Worm (Caenorhabditis elegans) whole organism, L4 larva: ENCODE results near the gene F37B12.3.

Experiments
- F10B5.3 ChIP-seq: sonication (generic microtip); optimal IDR thresholded peaks from 2 replicates; lab custom pipeline; 2016; ENCODE audit warnings: mild to moderate bottlenecking, missing genetic modification characterization, missing compliant biosample characterization
- F37D6.2 ChIP-seq: sonication (generic microtip); optimal IDR thresholded peaks from 2 replicates; lab custom pipeline; 2016; ENCODE audit warnings: mild to moderate bottlenecking, missing genetic modification characterization, missing compliant biosample characterization
- T20F7.1 ChIP-seq: fragments of 200-800 bp; sonication (Bioruptor generic); optimal IDR thresholded peaks from 2 replicates; lab custom pipeline; 2018; ENCODE audit warnings: mild to moderate bottlenecking, missing genetic modification characterization, missing compliant biosample characterization
- Y5F2A.4 ChIP-seq: fragments of 200-800 bp; sonication (Bioruptor generic); optimal IDR thresholded peaks from 2 replicates; lab custom pipeline; 2018; ENCODE audit warnings: mild to moderate bottlenecking, missing genetic modification characterization, missing compliant biosample characterization
- ZK546.5 ChIP-seq, 2 experiments: sonication (generic microtip); optimal IDR thresholded peaks; 2 replicates each; lab custom pipeline; 2017; ENCODE audit warnings: missing biosample characterization in 2 of 2, missing genetic modification characterization in 2 of 2
- aly-2 ChIP-seq: sonication (generic microtip); optimal IDR thresholded peaks from 2 replicates; lab custom pipeline; 2018; ENCODE audit warnings: missing biosample characterization, missing genetic modification characterization
- ceh-44 ChIP-seq: fragments of 200-800 bp; sonication (Bioruptor generic); IDR thresholded peaks from 2 replicates; pipeline ENCODE4 v1.3.6; 2022; ENCODE audit warnings: missing genetic modification reagents, missing genetic modification characterization, missing compliant biosample characterization
- cey-2 ChIP-seq: sonication (generic microtip); optimal IDR thresholded peaks from 3 replicates; lab custom pipeline; 2017; ENCODE audit warnings: missing genetic modification characterization, mild to moderate bottlenecking, missing compliant biosample characterization, antibody characterized with exemption, borderline replicate concordance; ENCODE audit not compliant: insufficient read depth
- daf-16 ChIP-seq, 3 experiments: sonication (generic microtip); optimal IDR thresholded peaks; 2 replicates each; lab custom pipeline; 2016 to 2017; ENCODE audit warnings: missing genetic modification characterization in 3 of 3, missing genetic modification reagents in 3 of 3, mild to moderate bottlenecking in 2 of 3, missing compliant biosample characterization in 2 of 3, missing biosample characterization in 1 of 3, moderate library complexity in 1 of 3
- daf-19 ChIP-seq: fragments of 200-800 bp; sonication (Bioruptor generic); conservative IDR thresholded peaks from 2 replicates; pipeline ENCODE4 v1.3.6; 2022; ENCODE audit warnings: missing genetic modification characterization, missing compliant biosample characterization
- dmd-6 ChIP-seq: fragments of 200-800 bp; sonication (Bioruptor generic); IDR thresholded peaks from 2 replicates; pipeline ENCODE4 v1.3.6; 2022; ENCODE audit warnings: missing genetic modification reagents, missing genetic modification characterization, missing compliant biosample characterization
- egl-43 ChIP-seq: fragments of 200-800 bp; sonication (Bioruptor generic); IDR thresholded peaks from 2 replicates; pipeline ENCODE4 v1.3.6; 2022; ENCODE audit warnings: missing genetic modification reagents, missing genetic modification characterization, missing compliant biosample characterization
- hif-1 ChIP-seq, 2 experiments: sonication (generic microtip); optimal IDR thresholded peaks; 2 replicates each; lab custom pipeline; 2016 to 2017; ENCODE audit warnings: missing compliant biosample characterization in 2 of 2, missing genetic modification characterization in 2 of 2, missing genetic modification reagents in 2 of 2, missing genotype in 2 of 2, mild to moderate bottlenecking in 1 of 2
- hlh-11 ChIP-seq: fragments of 200-800 bp; sonication (Bioruptor generic); optimal IDR thresholded peaks from 2 replicates; lab custom pipeline; 2018; ENCODE audit warnings: mild to moderate bottlenecking, missing genetic modification characterization, missing compliant biosample characterization
- lim-7 ChIP-seq: fragments of 200-800 bp; sonication (Bioruptor generic); IDR thresholded peaks from 2 replicates; pipeline ENCODE4 v1.3.6; 2022; ENCODE audit warnings: missing genetic modification characterization, missing compliant biosample characterization
- lin-13 ChIP-seq: fragments of 150-350 bp; optimal IDR thresholded peaks from 2 replicates; lab custom pipeline; 2014; ENCODE audit warnings: missing biosample characterization, missing genetic modification reagents, missing genetic modification characterization
- lin-29 ChIP-seq: fragments of 200-800 bp; sonication (Bioruptor generic); IDR thresholded peaks from 2 replicates; pipeline ENCODE4 v1.3.6; 2022; ENCODE audit warnings: missing genetic modification reagents, missing genetic modification characterization, missing compliant biosample characterization
- lin-38 ChIP-seq: fragments of 200-800 bp; sonication (Bioruptor generic); IDR thresholded peaks from 2 replicates; pipeline ENCODE4 v1.3.6; 2022; ENCODE audit warnings: missing genetic modification reagents, missing genetic modification characterization, missing compliant biosample characterization
- lin-39 ChIP-seq: fragments of 150-350 bp; optimal IDR thresholded peaks from 2 replicates; lab custom pipeline; 2014; ENCODE audit warnings: missing biosample characterization, missing genetic modification reagents, missing genetic modification characterization
- madf-9 ChIP-seq: fragments of 200-800 bp; sonication (Bioruptor generic); conservative IDR thresholded peaks from 2 replicates; pipeline ENCODE4 v1.3.6; 2022; ENCODE audit warnings: missing genetic modification reagents, missing genetic modification characterization, missing compliant biosample characterization
- mdt-29 ChIP-seq: fragments of 200-800 bp; sonication (Bioruptor generic); IDR thresholded peaks from 2 replicates; pipeline ENCODE4 v1.3.6; 2022; ENCODE audit warnings: missing genetic modification reagents, missing genetic modification characterization, missing compliant biosample characterization
- mes-2 ChIP-seq: sonication (generic microtip); optimal IDR thresholded peaks from 2 replicates; lab custom pipeline; 2016; ENCODE audit warnings: missing genotype, mild to moderate bottlenecking, missing genetic modification characterization, missing compliant biosample characterization; ENCODE audit not compliant: poor library complexity, severe bottlenecking
- mxl-3 ChIP-seq: fragments of 200-800 bp; sonication (Bioruptor generic); optimal IDR thresholded peaks from 2 replicates; lab custom pipeline; 2018; ENCODE audit warnings: mild to moderate bottlenecking, missing genetic modification characterization, missing compliant biosample characterization
- nhr-102 ChIP-seq: sonication (generic microtip); optimal IDR thresholded peaks from 2 replicates; lab custom pipeline; 2016; ENCODE audit warnings: mild to moderate bottlenecking, missing genetic modification characterization, moderate library complexity, missing compliant biosample characterization
- nhr-11 ChIP-seq: fragments of 150-350 bp; optimal IDR thresholded peaks from 2 replicates; lab custom pipeline; 2014; ENCODE audit warnings: missing biosample characterization, missing genetic modification characterization
- nhr-111 ChIP-seq: fragments of 200-800 bp; sonication (Bioruptor generic); optimal IDR thresholded peaks from 2 replicates; lab custom pipeline; 2018; ENCODE audit warnings: mild to moderate bottlenecking, missing genetic modification characterization, missing compliant biosample characterization
- nhr-237 ChIP-seq: sonication (generic microtip); optimal IDR thresholded peaks from 2 replicates; lab custom pipeline; 2017; ENCODE audit warnings: missing biosample characterization, missing genetic modification characterization
- nhr-41 ChIP-seq: fragments of 200-800 bp; sonication (Bioruptor generic); IDR thresholded peaks from 2 replicates; pipeline ENCODE4 v1.3.6; 2022; ENCODE audit warnings: missing genetic modification reagents, missing genetic modification characterization, missing compliant biosample characterization
- nhr-6 ChIP-seq: fragments of 150-350 bp; optimal IDR thresholded peaks from 2 replicates; lab custom pipeline; 2014; ENCODE audit warnings: missing biosample characterization, missing genetic modification characterization
- pha-4 ChIP-seq, 2 experiments: fragments of 150-350 bp in 1 of 2; fragments of 200-800 bp in 1 of 2; sonication (Bioruptor generic) in 1 of 2; IDR thresholded peaks in 1 of 2; optimal IDR thresholded peaks in 1 of 2; 2 replicates each; pipeline versions ENCODE4 v1.3.6 to Lab custom; 2014 to 2022; ENCODE audit warnings: missing genetic modification characterization in 2 of 2, missing genetic modification reagents in 2 of 2, missing biosample characterization in 1 of 2, missing compliant biosample characterization in 1 of 2
- php-3 ChIP-seq: fragments of 200-800 bp; sonication (Bioruptor generic); IDR thresholded peaks from 2 replicates; pipeline ENCODE4 v1.3.6; 2022; ENCODE audit warnings: missing genetic modification reagents, missing genetic modification characterization, missing compliant biosample characterization
- set-16 ChIP-seq: fragments of 200-800 bp; sonication (Bioruptor generic); IDR thresholded peaks from 2 replicates; pipeline ENCODE4 v1.3.6; 2022; ENCODE audit warnings: missing genetic modification reagents, missing genetic modification characterization, missing compliant biosample characterization
- skn-1 ChIP-seq: fragments of 150-350 bp; optimal IDR thresholded peaks from 2 replicates; lab custom pipeline; 2014; ENCODE audit warnings: missing biosample characterization, missing genetic modification characterization
- snpc-4 ChIP-seq: fragments of 150-350 bp; optimal IDR thresholded peaks from 2 replicates; lab custom pipeline; 2014; ENCODE audit warnings: missing biosample characterization, missing genetic modification characterization
- unc-130 ChIP-seq: sonication (generic microtip); optimal IDR thresholded peaks from 2 replicates; lab custom pipeline; 2016; ENCODE audit warnings: missing genetic modification reagents, missing genetic modification characterization, missing compliant biosample characterization
- unc-62 ChIP-seq, 3 experiments: fragments of 150-350 bp in 1 of 3; sonication (generic microtip); optimal IDR thresholded peaks in 2 of 3; peaks in 1 of 3; 1 replicate in 1 of 3; 2 replicates in 2 of 3; lab custom pipeline; 2014 to 2017; ENCODE audit warnings: missing biosample characterization in 3 of 3, missing genetic modification characterization in 3 of 3, missing genetic modification reagents in 3 of 3, missing genotype in 1 of 3
- vab-7 ChIP-seq: fragments of 200-800 bp; sonication (Bioruptor generic); IDR thresholded peaks from 2 replicates; pipeline ENCODE4 v1.3.6; 2022; ENCODE audit warnings: missing genetic modification reagents, missing genetic modification characterization, missing compliant biosample characterization
- zfp-2 ChIP-seq: sonication (generic microtip); optimal IDR thresholded peaks from 2 replicates; lab custom pipeline; 2016; ENCODE audit warnings: mild to moderate bottlenecking, missing genetic modification characterization, missing compliant biosample characterization
- ztf-7 ChIP-seq: fragments of 150-350 bp; optimal IDR thresholded peaks from 2 replicates; lab custom pipeline; 2014; ENCODE audit warnings: missing biosample characterization, missing genetic modification characterization

F37B12.3 gene

ce11 chrII:9041306-9041705 lies at the start of gene F37B12.3:
Gene F37B12.3, minus strand, starts transcription at chrII:9041406.
- TF ChIP-seq lin-39 (tag; lab: Kevin White, UChicago) (no peak), F37D6.2 (no peak), zfp-2 (tag; lab: Kevin White, UChicago) (no peak), mxl-3 (GFP tag; lab: Kevin White, UChicago) (no peak), vab-7 (GFP tag; lab: Robert Waterston, UW) (no peak), snpc-4 (tag; lab: Kevin White, UChicago) (no peak), unc-62 (GFP tag; optimal IDR thresholded peaks at IDR 0.05 in 1 of 2; lab: Kevin White, UChicago) (no peak), unc-62 (tag; optimal IDR thresholded peaks at IDR 0.05; lab: Kevin White, UChicago) (no peak)

ce11 chrII:9086308-9086707 lies 45.1 kb upstream of the F37B12.3 start, which contains the start of gene hlh-3:
Gene hlh-3, plus strand, starts transcription at chrII:9086608.
- TF ChIP-seq F10B5.3 (tag; lab: Kevin White, UChicago): no peak
- TF ChIP-seq ztf-7: no peak
- no peak for TF ChIP-seq zfp-2 (tag; lab: Kevin White, UChicago)
- TF ChIP-seq ceh-44 (GFP tag; lab: Robert Waterston, UW): no peak
- TF ChIP-seq nhr-6 (tag; lab: Kevin White, UChicago): no peak
- TF ChIP-seq nhr-41 (GFP tag; lab: Robert Waterston, UW): no peak
- no peak for TF ChIP-seq Y5F2A.4 (GFP tag; lab: Kevin White, UChicago)
- TF ChIP-seq lin-29: no peak
- no peak for TF ChIP-seq daf-19 (GFP tag; lab: Robert Waterston, UW)
- no peak for TF ChIP-seq lin-38 (GFP tag; lab: Robert Waterston, UW)
- TF ChIP-seq cey-2 (tag; lab: Kevin White, UChicago): no peak

- peak; percentile 27; the same call in 1 of the 2 replicates for TF ChIP-seq dmd-6
- no peak for TF ChIP-seq T20F7.1
Observed at ce11 chrII:9083093-9083492, 41.9 kb upstream of the F37B12.3 start, which contains the start of gene sysm-1. Gene sysm-1, minus strand, starts transcription at chrII:9083193.

ce11 chrII:9078351-9078750 lies 37.1 kb upstream of the F37B12.3 start:
- TF ChIP-seq lim-7 (no peak), php-3 (GFP tag; lab: Robert Waterston, UW) (no peak), nhr-11 (tag; lab: Kevin White, UChicago) (peak; percentile 24), hif-1 (tag; optimal IDR thresholded peaks at IDR 0.05; lab: Kevin White, UChicago) (no peak), mes-2 (tag; lab: Kevin White, UChicago) (no peak), ztf-7 (no peak), unc-130 (GFP tag; lab: Kevin White, UChicago) (no peak), nhr-6 (tag; lab: Kevin White, UChicago) (no peak), ZK546.5 (tag; optimal IDR thresholded peaks at IDR 0.05; lab: Kevin White, UChicago) (no peak), hlh-11 (tag; lab: Kevin White, UChicago) (peak; percentile 67), nhr-102 (tag; lab: Kevin White, UChicago) (no peak), mdt-29 (GFP tag; lab: Robert Waterston, UW) (no peak), aly-2 (no peak), vab-7 (GFP tag; lab: Robert Waterston, UW) (no peak), nhr-237 (tag; lab: Kevin White, UChicago) (no peak), pha-4 (GFP tag; IDR thresholded peaks at IDR 0.05; lab: Robert Waterston, UW) (no peak), pha-4 (tag; optimal IDR thresholded peaks at IDR 0.05; lab: Kevin White, UChicago) (no peak), daf-16 (GFP tag; optimal IDR thresholded peaks at IDR 0.05; lab: Kevin White, UChicago) (peak in 1 of 2 experiments; percentile 91), daf-16 (tag; optimal IDR thresholded peaks at IDR 0.05; lab: Kevin White, UChicago) (no peak), lin-13 (GFP tag; lab: Kevin White, UChicago) (no peak), madf-9 (GFP tag; lab: Robert Waterston, UW) (no peak), skn-1 (tag; lab: Kevin White, UChicago) (no peak), set-16 (GFP tag; lab: Robert Waterston, UW) (no peak), unc-62 (GFP tag; optimal IDR thresholded peaks at IDR 0.05 in 1 of 2; lab: Kevin White, UChicago) (peak in 1 of 2 experiments; percentile 97), unc-62 (tag; optimal IDR thresholded peaks at IDR 0.05; lab: Kevin White, UChicago) (no peak), nhr-111 (GFP tag; lab: Kevin White, UChicago) (no peak), egl-43 (no peak)
- TF ChIP-seq, all 104 proteins: peak for 4
